Worm (Caenorhabditis elegans): ENCODE results near the gene F21D9.8.

Gene F21D9.8

DNA sequence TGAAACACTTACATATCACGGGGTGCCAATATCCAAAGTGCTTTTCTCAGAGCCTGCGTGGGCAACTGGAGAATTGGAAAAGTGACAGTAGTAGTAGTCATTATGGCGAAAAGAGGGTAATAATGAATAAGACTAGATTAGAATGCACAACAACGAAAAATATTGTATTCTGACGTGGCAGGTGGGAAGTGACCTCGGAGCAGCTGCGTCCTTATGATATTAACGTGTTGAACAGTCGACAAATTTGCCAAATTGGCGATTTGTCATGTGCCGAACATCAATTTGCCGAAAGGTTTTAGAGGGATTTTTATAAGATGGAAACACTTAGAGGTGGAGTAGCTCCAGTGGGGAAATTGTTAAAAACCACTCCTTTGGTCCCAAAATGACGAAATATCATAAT is 28.8 kb downstream of the F21D9.8 start, which contains the start of gene str-81:
Gene str-81 (minus strand): TSS at position 101 of the 400 bp plus-strand sequence.
- TF ChIP-seq F37B4.10 (GFP tag; IDR thresholded peaks at IDR 0.05) = no peak
- TF ChIP-seq F39B2.1 (GFP tag; IDR thresholded peaks at IDR 0.05) = no peak
- TF ChIP-seq Y79H2A.3 (GFP tag; conservative IDR thresholded peaks at IDR 0.05) = no peak
- no peak for TF ChIP-seq ceh-58 (GFP tag; IDR thresholded peaks at IDR 0.05)
- TF ChIP-seq F52B5.7 (tag; optimal IDR thresholded peaks at IDR 0.05) = no peak
- TF ChIP-seq rec-8 (tag; optimal IDR thresholded peaks at IDR 0.05) = no peak
- TF ChIP-seq attf-3 (GFP tag; conservative IDR thresholded peaks at IDR 0.05) = no peak

DNA sequence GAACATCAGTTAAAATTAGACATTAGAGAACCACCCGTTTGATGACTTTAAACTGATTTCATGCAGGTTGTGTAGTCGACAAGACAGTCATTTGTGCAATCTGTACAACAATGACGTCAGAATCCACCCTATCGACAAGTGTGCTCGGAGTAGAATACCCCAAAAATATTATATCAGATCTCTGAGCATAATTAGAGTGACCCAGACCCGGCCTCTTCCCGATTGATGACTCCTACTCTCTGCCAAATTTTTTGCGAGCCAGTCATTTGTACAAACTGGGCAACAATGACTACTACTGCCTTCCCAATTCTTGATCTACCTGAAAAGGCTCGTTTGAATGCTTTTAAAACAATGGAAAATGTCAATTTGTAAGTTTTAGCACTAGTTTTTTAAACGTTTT is 39.7 kb downstream of the F21D9.8 start, which contains the start of the genes fbxb-115 and fbxb-1:
Gene fbxb-115 (minus strand): TSS at position 101 of the 400 bp plus-strand sequence.
Gene fbxb-1 (plus strand): TSS at position 226 of the 400 bp plus-strand sequence.
- TF ChIP-seq snpc-3.4 (tag; optimal IDR thresholded peaks at IDR 0.05) (no peak), ztf-28 (GFP tag; IDR thresholded peaks at IDR 0.05) (no peak), attf-5 (GFP tag; optimal IDR thresholded peaks at IDR 0.05) (no peak), fkh-3 (tag; optimal IDR thresholded peaks at IDR 0.05) (no peak), K11D2.4 (GFP tag; IDR thresholded peaks at IDR 0.05) (no peak), ztf-22 (GFP tag; optimal IDR thresholded peaks at IDR 0.05) (no peak), Y53G8AR.9 (GFP tag; conservative IDR thresholded peaks at IDR 0.05) (no peak), nhr-120 (GFP tag; IDR thresholded peaks at IDR 0.05) (no peak), nhr-179 (tag; optimal IDR thresholded peaks at IDR 0.05) (no peak), ztf-25 (GFP tag; IDR thresholded peaks at IDR 0.05) (no peak), Y53F4B.3 (GFP tag; IDR thresholded peaks at IDR 0.05) (no peak), ama-1 (optimal IDR thresholded peaks at IDR 0.05) (no peak), ama-1 (GFP tag; optimal IDR thresholded peaks at IDR 0.05) (no peak)

DNA sequence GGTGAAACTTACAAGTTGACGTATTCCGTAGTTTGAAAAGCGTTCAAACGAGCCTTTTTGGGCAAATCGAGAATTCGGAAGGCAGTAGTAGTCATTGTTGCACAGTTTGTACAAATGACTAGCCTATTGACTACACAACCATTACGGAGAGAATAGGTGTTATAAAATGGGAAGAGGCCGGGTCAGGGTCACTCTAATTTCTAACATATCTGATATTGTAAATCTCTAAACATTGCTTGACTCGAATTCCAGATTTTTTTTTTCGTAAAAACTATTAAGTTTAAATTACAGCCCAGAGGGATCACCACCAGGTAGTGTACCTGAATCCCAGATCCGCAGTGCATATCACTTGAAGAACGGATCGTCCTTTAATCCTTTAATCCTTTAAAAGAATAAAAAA is 42.6 kb downstream of the F21D9.8 start, which contains the start of gene fbxb-2:
Gene fbxb-2 (minus strand): TSS at position 101 of the 400 bp plus-strand sequence.
- TF ChIP-seq pbrm-1 (GFP tag; IDR thresholded peaks at IDR 0.05) (no peak), F39B2.1 (GFP tag; IDR thresholded peaks at IDR 0.05) (no peak), F23B12.7 (tag; optimal IDR thresholded peaks at IDR 0.05; ENCODE audit: insufficient read depth) (no peak), somi-1 (GFP tag; optimal IDR thresholded peaks at IDR 0.05) (no peak), Y53F4B.3 (GFP tag; IDR thresholded peaks at IDR 0.05) (no peak), lsy-27 (tag; optimal IDR thresholded peaks at IDR 0.05; ENCODE audit: borderline replicate concordance, insufficient read depth) (no peak), pha-4 (tag; optimal IDR thresholded peaks at IDR 0.05) (no peak), C06A6.2 (GFP tag; conservative IDR thresholded peaks at IDR 0.05) (no peak), snpc-4 (GFP tag; optimal IDR thresholded peaks at IDR 0.05) (no peak), snpc-4 (tag; optimal IDR thresholded peaks at IDR 0.05) (no peak), nhr-120 (GFP tag; IDR thresholded peaks at IDR 0.05) (no peak), F55B11.4 (tag; optimal IDR thresholded peaks at IDR 0.05; ENCODE audit: borderline replicate concordance, insufficient read depth) (no peak), hmg-1.2 (GFP tag; IDR thresholded peaks at IDR 0.05) (no peak), attf-6 (GFP tag; IDR thresholded peaks at IDR 0.05) (no peak), cebp-1 (GFP tag; IDR thresholded peaks at IDR 0.05) (no peak), cebp-1 (tag; optimal IDR thresholded peaks at IDR 0.05) (no peak)

DNA sequence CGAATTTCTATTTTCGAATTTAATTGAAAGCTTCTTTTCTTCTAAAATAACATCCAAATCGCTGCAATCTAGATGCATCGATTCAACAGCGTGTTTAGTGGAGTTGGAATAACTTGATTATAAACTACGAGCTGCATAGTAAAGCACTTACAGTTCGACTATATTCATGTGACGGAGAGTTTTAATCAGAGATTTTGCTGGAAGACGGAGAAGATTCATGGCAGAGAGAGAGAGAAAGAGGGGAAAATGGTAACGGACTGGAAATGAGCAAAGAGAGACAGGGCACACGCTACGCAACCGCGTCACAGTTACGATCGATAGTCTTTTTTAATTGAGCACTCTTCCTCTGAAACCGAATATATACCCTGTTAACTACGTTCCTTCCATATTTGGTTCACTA is 46.3 kb downstream of the F21D9.8 start, which contains the start of gene fbxb-116:
Gene fbxb-116 (plus strand): TSS at position 301 of the 400 bp plus-strand sequence.
- no peak for TF ChIP-seq unc-130 (GFP tag; optimal IDR thresholded peaks at IDR 0.05)
- no peak for TF ChIP-seq B0035.1 (tag; optimal IDR thresholded peaks at IDR 0.05)
- no peak for TF ChIP-seq nhr-120 (GFP tag; IDR thresholded peaks at IDR 0.05)
- TF ChIP-seq ceh-40 (GFP tag; IDR thresholded peaks at IDR 0.05) = no peak
- TF ChIP-seq mes-4 (tag; optimal IDR thresholded peaks at IDR 0.05) = no peak
